Fruit fly (Drosophila melanogaster) whole organism, adult: Measurements from ENCODE around the gene CG32668.

Source experiments
- CG11617 ChIP-seq: fragments of 200-800 bp; sonication (Bioruptor generic); optimal IDR thresholded peaks from 2 replicates; lab custom pipeline; 2017; ENCODE audit warnings: mild to moderate bottlenecking, missing biosample characterization, missing genetic modification reagents, missing genetic modification characterization
- CG12768 ChIP-seq: fragments of 200-800 bp; sonication (Bioruptor generic); optimal IDR thresholded peaks from 2 replicates; lab custom pipeline; 2017; ENCODE audit warnings: missing biosample characterization, missing genetic modification characterization, mild to moderate bottlenecking, moderate library complexity, missing genetic modification reagents
- CG14711 ChIP-seq: fragments of 200-800 bp; sonication (Bioruptor generic); optimal IDR thresholded peaks from 2 replicates; lab custom pipeline; 2018; ENCODE audit warnings: missing biosample characterization, mild to moderate bottlenecking, missing genetic modification characterization, moderate library complexity
- CG1620 ChIP-seq: fragments of 200-800 bp; sonication (Bioruptor generic); optimal IDR thresholded peaks from 2 replicates; lab custom pipeline; 2016; ENCODE audit warnings: missing biosample characterization, missing genetic modification characterization
- CG33017 ChIP-seq: fragments of 200-800 bp; sonication (Bioruptor generic); optimal IDR thresholded peaks from 2 replicates; lab custom pipeline; 2018; ENCODE audit warnings: missing biosample characterization, mild to moderate bottlenecking, missing genetic modification characterization, moderate library complexity
- CG5204 ChIP-seq: fragments of 200-800 bp; sonication (Bioruptor generic); optimal IDR thresholded peaks from 2 replicates; lab custom pipeline; 2016; ENCODE audit warnings: missing biosample characterization, missing genetic modification characterization
- CG7045 ChIP-seq: fragments of 200-800 bp; sonication (Bioruptor generic); optimal IDR thresholded peaks from 2 replicates; lab custom pipeline; 2017; ENCODE audit warnings: missing biosample characterization, mild to moderate bottlenecking, missing genetic modification characterization
- CG7101 ChIP-seq: fragments of 200-800 bp; sonication (Bioruptor generic); optimal IDR thresholded peaks from 2 replicates; lab custom pipeline; 2018; ENCODE audit warnings: missing biosample characterization, mild to moderate bottlenecking, missing genetic modification characterization, moderate library complexity
- Clk ChIP-seq: fragments of 200-800 bp; sonication (Bioruptor generic); optimal IDR thresholded peaks from 2 replicates; lab custom pipeline; 2017; ENCODE audit warnings: missing biosample characterization, missing genetic modification characterization
- Crg-1 ChIP-seq: fragments of 200-800 bp; sonication (Bioruptor generic); optimal IDR thresholded peaks from 2 replicates; lab custom pipeline; 2016; ENCODE audit warnings: missing biosample characterization, missing genetic modification characterization
- Hr96 ChIP-seq: fragments of 200-800 bp; sonication (Bioruptor generic); optimal IDR thresholded peaks from 2 replicates; lab custom pipeline; 2016; ENCODE audit warnings: missing biosample characterization, missing genetic modification characterization
- Mnt ChIP-seq: fragments of 200-800 bp; sonication (Bioruptor generic); optimal IDR thresholded peaks from 2 replicates; lab custom pipeline; 2016; ENCODE audit warnings: missing biosample characterization, mild to moderate bottlenecking, missing genetic modification characterization
- bab1 ChIP-seq: fragments of 200-800 bp; sonication (Bioruptor generic); optimal IDR thresholded peaks from 3 replicates; lab custom pipeline; 2019; ENCODE audit warnings: missing biosample characterization, mild to moderate bottlenecking, missing genetic modification characterization, moderate library complexity
- cic ChIP-seq: fragments of 200-800 bp; sonication (Bioruptor generic); optimal IDR thresholded peaks from 2 replicates; lab custom pipeline; 2017; ENCODE audit warnings: missing biosample characterization, mild to moderate bottlenecking, missing genetic modification characterization, moderate library complexity
- cnc ChIP-seq, 2 experiments: fragments of >200 bp; optimal IDR thresholded peaks; 2 replicates each; lab custom pipeline; 2017
- kay ChIP-seq: fragments of 200-800 bp; sonication (Bioruptor generic); peaks from one replicate; lab custom pipeline; 2016; ENCODE audit warnings: missing biosample characterization, missing genetic modification characterization, borderline replicate concordance
- ovo ChIP-seq: fragments of 200-800 bp; sonication (Bioruptor generic); optimal IDR thresholded peaks from 2 replicates; lab custom pipeline; 2016; ENCODE audit warnings: missing biosample characterization, missing genetic modification characterization
- pad ChIP-seq: fragments of 200-800 bp; sonication (Bioruptor generic); optimal IDR thresholded peaks from 3 replicates; lab custom pipeline; 2017; ENCODE audit warnings: missing biosample characterization, missing genetic modification characterization, mild to moderate bottlenecking, moderate library complexity, missing genetic modification reagents
- tj ChIP-seq: fragments of 200-800 bp; sonication (Bioruptor generic); optimal IDR thresholded peaks from 3 replicates; lab custom pipeline; 2017; ENCODE audit warnings: missing biosample characterization, mild to moderate bottlenecking, missing genetic modification characterization, moderate library complexity
- toe ChIP-seq: fragments of 200-800 bp; sonication (Bioruptor generic); optimal IDR thresholded peaks from 2 replicates; lab custom pipeline; 2016; ENCODE audit warnings: missing biosample characterization, missing genetic modification characterization

Gene CG32668

dm6 chrX:11153413-11153812 is 6.1 kb downstream of the CG32668 start:
- TF ChIP-seq Hr96 (GFP tag; lab: Kevin White, UChicago), result no peak
- peak; percentile 49 for TF ChIP-seq kay (GFP tag; lab: Kevin White, UChicago)

DNA sequence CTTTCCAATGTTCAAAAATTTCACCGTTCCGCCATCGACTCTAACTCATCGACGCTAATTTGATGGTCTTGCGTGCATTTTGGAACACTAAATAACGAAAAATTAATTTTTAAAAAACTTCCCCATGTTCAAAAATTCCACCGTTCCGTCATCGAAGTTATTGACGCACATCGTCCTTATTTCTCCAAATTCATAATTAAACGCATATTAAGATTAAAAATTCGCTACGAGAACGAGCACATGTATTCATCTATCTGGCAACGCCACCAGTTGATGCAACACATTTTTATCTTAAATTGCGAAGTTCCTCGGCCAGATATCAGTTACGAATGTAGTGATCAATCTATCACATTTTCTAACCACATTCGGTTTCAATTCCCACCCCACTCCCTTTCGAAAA is 10.4 kb downstream of the CG32668 start, which contains the start of gene Lint-1:
TSS of gene Lint-1 (plus strand) at position 123 of the 400 bp plus-strand sequence.
- TF ChIP-seq CG1620 (GFP tag; lab: Kevin White, UChicago) (peak; percentile 66), CG7101 (tag; lab: Kevin White, UChicago) (peak; percentile 33), CG7045 (no peak), cic (GFP tag; lab: Kevin White, UChicago) (no peak), Clk (GFP tag; lab: Kevin White, UChicago) (no peak), CG11617 (no peak), CG33017 (tag; lab: Kevin White, UChicago) (no peak), bab1 (GFP tag; lab: Kevin White, UChicago) (peak; percentile 19), Mnt (peak; percentile 89), tj (peak; percentile 21), cnc (optimal IDR thresholded peaks at IDR 0.05; lab: Kevin White, UChicago) (no peak), CG5204 (GFP tag; lab: Kevin White, UChicago) (peak; percentile 31), kay (GFP tag; lab: Kevin White, UChicago) (no peak), toe (GFP tag; lab: Kevin White, UChicago) (peak; percentile 37), CG12768 (no peak), CG14711 (tag; lab: Kevin White, UChicago) (no peak), Crg-1 (GFP tag; lab: Kevin White, UChicago) (no peak), Hr96 (GFP tag; lab: Kevin White, UChicago) (no peak), ovo (GFP tag; lab: Kevin White, UChicago) (peak; percentile 6), pad (GFP tag; lab: Kevin White, UChicago) (no peak)

dm6 chrX:11148272-11148835 is 11.2 kb downstream of the CG32668 start, which contains the start of gene Ran:
Gene Ran, minus strand, starts transcription at chrX:11148716.
- peak; percentile 53 for TF ChIP-seq bab1 (GFP tag; lab: Kevin White, UChicago)
- TF ChIP-seq cic (GFP tag; lab: Kevin White, UChicago), result no peak

dm6 chrX:11147553-11148067 is 11.9 kb downstream of the CG32668 start:
- TF ChIP-seq tj (peak; percentile 61), Mnt (peak; percentile 81), cic (GFP tag; lab: Kevin White, UChicago) (peak; percentile 9), CG7101 (tag; lab: Kevin White, UChicago) (no peak)

DNA sequence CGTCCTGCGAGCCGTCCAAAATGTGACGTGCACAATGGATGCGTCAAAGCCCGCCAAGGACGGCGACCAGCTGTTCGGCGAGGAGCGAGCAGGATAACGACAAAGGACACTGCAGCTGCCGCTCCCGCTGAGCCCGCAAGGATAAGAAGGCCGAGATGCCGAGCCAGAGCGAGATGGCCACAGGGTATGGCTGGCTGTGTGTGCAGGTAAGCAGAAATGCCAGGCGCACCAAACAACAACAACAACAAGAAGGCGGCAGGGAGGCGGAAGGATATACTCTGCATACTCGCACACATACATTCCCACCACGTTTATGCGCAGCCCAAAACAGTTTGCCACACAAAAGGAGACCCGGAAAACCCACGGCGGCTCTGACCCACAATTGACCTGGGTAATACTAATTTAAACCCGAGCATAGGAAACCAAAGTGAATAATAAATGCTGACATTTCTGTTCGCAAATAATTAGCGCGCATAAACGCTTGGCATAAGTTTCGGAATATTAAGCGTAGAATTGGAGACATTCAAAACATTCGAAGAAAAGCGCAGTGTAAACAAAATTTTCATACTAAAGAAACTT is 12.9 kb downstream of the CG32668 start:
- peak; percentile 19 for TF ChIP-seq CG11617
- TF ChIP-seq CG5204 (GFP tag; lab: Kevin White, UChicago), result peak; percentile 24
- TF ChIP-seq cnc (optimal IDR thresholded peaks at IDR 0.05; lab: Kevin White, UChicago), result no peak
- peak; percentile 62 for TF ChIP-seq CG7101 (tag; lab: Kevin White, UChicago)
- TF ChIP-seq Crg-1 (GFP tag; lab: Kevin White, UChicago), result no peak
- no peak for TF ChIP-seq Hr96 (GFP tag; lab: Kevin White, UChicago)
- TF ChIP-seq ovo (GFP tag; lab: Kevin White, UChicago), result no peak
- TF ChIP-seq CG12768, result peak; percentile 53
- TF ChIP-seq kay (GFP tag; lab: Kevin White, UChicago), result no peak
- no peak for TF ChIP-seq Clk (GFP tag; lab: Kevin White, UChicago)
- TF ChIP-seq CG14711 (tag; lab: Kevin White, UChicago), result peak; percentile 59
- TF ChIP-seq tj, result peak; percentile 70
- peak; percentile 38 for TF ChIP-seq bab1 (GFP tag; lab: Kevin White, UChicago)
- peak; percentile 57 for TF ChIP-seq CG7045
- peak; percentile 63 for TF ChIP-seq CG33017 (tag; lab: Kevin White, UChicago)
- TF ChIP-seq pad (GFP tag; lab: Kevin White, UChicago), result peak; percentile 5
- no peak for TF ChIP-seq Mnt
- no peak for TF ChIP-seq CG1620 (GFP tag; lab: Kevin White, UChicago)
- TF ChIP-seq cic (GFP tag; lab: Kevin White, UChicago), result no peak
- TF ChIP-seq toe (GFP tag; lab: Kevin White, UChicago), result no peak

DNA sequence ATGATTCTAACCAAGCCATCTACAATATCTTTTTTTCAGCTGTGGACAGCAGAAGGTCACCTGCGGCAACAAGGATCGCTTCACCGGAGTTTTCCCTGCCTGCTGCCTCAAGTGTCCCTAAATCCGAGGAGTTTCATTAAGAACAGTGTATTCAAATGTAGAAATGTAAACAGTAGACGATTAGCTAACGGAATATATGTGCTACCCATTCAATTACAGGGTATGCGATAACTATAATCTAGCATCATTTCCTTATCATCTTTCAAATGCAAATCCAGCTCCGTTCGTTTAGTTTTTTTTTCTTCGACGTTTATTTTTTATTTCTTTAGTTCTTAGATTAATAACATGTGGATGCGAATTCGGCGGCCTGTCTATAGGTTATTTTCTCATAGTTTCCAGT is 15.0 kb downstream of the CG32668 start:
- TF ChIP-seq CG14711 (tag; lab: Kevin White, UChicago), result no peak
- TF ChIP-seq pad (GFP tag; lab: Kevin White, UChicago), result no peak
- no peak for TF ChIP-seq ovo (GFP tag; lab: Kevin White, UChicago)
- TF ChIP-seq CG1620 (GFP tag; lab: Kevin White, UChicago), result no peak
- TF ChIP-seq CG12768, result no peak

DNA sequence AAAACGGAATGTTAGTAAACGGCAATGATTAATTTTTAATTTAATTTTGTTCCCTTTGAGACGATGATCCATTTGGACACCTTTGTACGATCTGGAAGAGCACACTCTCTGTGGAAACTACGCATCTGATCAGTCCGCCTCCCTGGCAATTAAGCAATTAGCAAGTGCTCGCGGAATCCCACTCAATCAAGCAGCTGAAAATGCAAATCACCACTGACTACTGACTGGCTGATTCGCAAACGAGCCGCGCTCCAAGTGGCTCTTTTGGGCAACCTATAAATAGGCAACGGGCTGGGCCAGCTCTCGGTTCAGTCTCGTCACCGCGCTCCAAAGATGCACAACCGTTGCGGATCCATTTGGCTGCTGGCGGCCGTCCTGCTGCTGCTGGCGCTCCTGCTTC is 15.7 kb downstream of the CG32668 start, which contains the start of gene CG15201:
TSS of gene CG15201 (plus strand) at position 301 of the 400 bp plus-strand sequence.
- TF ChIP-seq tj (no peak), toe (GFP tag; lab: Kevin White, UChicago) (no peak), Crg-1 (GFP tag; lab: Kevin White, UChicago) (no peak), CG7101 (tag; lab: Kevin White, UChicago) (no peak), Mnt (no peak), CG12768 (no peak), bab1 (GFP tag; lab: Kevin White, UChicago) (no peak), kay (GFP tag; lab: Kevin White, UChicago) (no peak), CG33017 (tag; lab: Kevin White, UChicago) (no peak), pad (GFP tag; lab: Kevin White, UChicago) (no peak), ovo (GFP tag; lab: Kevin White, UChicago) (no peak), cic (GFP tag; lab: Kevin White, UChicago) (no peak), cnc (optimal IDR thresholded peaks at IDR 0.05; lab: Kevin White, UChicago) (no peak)
